Worm (Caenorhabditis elegans): ENCODE measurements around the gene C24D10.6.

ce11 chrIV:5152391-5152790, 7.7 kb downstream of the C24D10.6 start, which contains the start of gene soc-2:
- no peak for TF ChIP-seq nhr-76 (tag; optimal IDR thresholded peaks at IDR 0.05)
- no peak for TF ChIP-seq nhr-84 (tag; optimal IDR thresholded peaks at IDR 0.05)
- no peak for TF ChIP-seq lin-13 (GFP tag; optimal IDR thresholded peaks at IDR 0.05)
- no peak for TF ChIP-seq jun-1 (tag; optimal IDR thresholded peaks at IDR 0.05)
- no peak for TF ChIP-seq ceh-63 (GFP tag; optimal IDR thresholded peaks at IDR 0.05)
- no peak for TF ChIP-seq snpc-4 (tag; optimal IDR thresholded peaks at IDR 0.05)
- TF ChIP-seq nhr-12 (tag; optimal IDR thresholded peaks at IDR 0.05) = no peak
- no peak for TF ChIP-seq nhr-77 (tag; optimal IDR thresholded peaks at IDR 0.05)
- TF ChIP-seq lsy-2 (tag; optimal IDR thresholded peaks at IDR 0.05) = no peak

All from whole organism, L1 larva.